Fruit fly (Drosophila melanogaster) whole organism, wandering third instar larva: ENCODE measurements around the gene CG15594.

Experiments used
- Abd-B ChIP-seq: fragments of >200 bp; optimal IDR thresholded peaks from 2 replicates; lab custom pipeline; 2017; ENCODE audit warnings: missing biosample characterization, missing genetic modification characterization
- CG32264 ChIP-seq: fragments of 200-800 bp; sonication (Bioruptor generic); optimal IDR thresholded peaks from 2 replicates; lab custom pipeline; 2016; ENCODE audit warnings: missing biosample characterization, missing genetic modification characterization
- CG9705 ChIP-seq: fragments of 200-800 bp; sonication (Bioruptor generic); optimal IDR thresholded peaks from 2 replicates; lab custom pipeline; 2018; ENCODE audit warnings: missing biosample characterization, mild to moderate bottlenecking, missing genetic modification characterization
- CrebA ChIP-seq: fragments of 200-800 bp; sonication (Bioruptor generic); optimal IDR thresholded peaks from 2 replicates; lab custom pipeline; 2016; ENCODE audit warnings: missing biosample characterization, mild to moderate bottlenecking, missing genetic modification characterization, borderline replicate concordance
- Dfd ChIP-seq: fragments of >200 bp; optimal IDR thresholded peaks from 2 replicates; lab custom pipeline; 2017; ENCODE audit warnings: missing biosample characterization, missing genetic modification characterization
- Dif ChIP-seq: fragments of 200-275, 200-300 bp; sonication (Bioruptor generic); optimal IDR thresholded peaks from 2 replicates; lab custom pipeline; 2018; ENCODE audit warnings: missing biosample characterization, missing genetic modification characterization; ENCODE audit not compliant: partially characterized antibody
- GATAd ChIP-seq: sonication (Bioruptor generic); optimal IDR thresholded peaks from 2 replicates; lab custom pipeline; 2016; ENCODE audit warnings: missing biosample characterization, missing genetic modification characterization
- Hnf4 ChIP-seq: fragments of 200-800 bp; sonication (Bioruptor generic); optimal IDR thresholded peaks from 2 replicates; lab custom pipeline; 2016; ENCODE audit warnings: missing biosample characterization, mild to moderate bottlenecking, missing genetic modification characterization
- Hr78 ChIP-seq: fragments of >200 bp; optimal IDR thresholded peaks from 2 replicates; lab custom pipeline; 2017; ENCODE audit warnings: missing biosample characterization, missing genetic modification characterization
- Hr83 ChIP-seq: fragments of 200-300 bp; sonication (Bioruptor generic); optimal IDR thresholded peaks from 2 replicates; lab custom pipeline; 2016; ENCODE audit warnings: missing biosample characterization, mild to moderate bottlenecking, missing genetic modification characterization, moderate library complexity; ENCODE audit not compliant: poor library complexity, severe bottlenecking
- Jra ChIP-seq: sonication (Bioruptor generic); optimal IDR thresholded peaks from 2 replicates; lab custom pipeline; 2016; ENCODE audit warnings: missing biosample characterization, missing genetic modification characterization
- Mio ChIP-seq: sonication (Bioruptor generic); optimal IDR thresholded peaks from 2 replicates; lab custom pipeline; 2016; ENCODE audit warnings: missing biosample characterization, missing genetic modification characterization
- N ChIP-seq: fragments of >200 bp; optimal IDR thresholded peaks from 2 replicates; lab custom pipeline; 2018; ENCODE audit warnings: missing biosample characterization, missing external identifiers, missing genetic modification characterization
- Rel ChIP-seq, 2 experiments: fragments of 200-800 bp; sonication (Bioruptor generic) in 1 of 2; optimal IDR thresholded peaks; 2 replicates in 1 of 2; 3 replicates in 1 of 2; lab custom pipeline; 2016 to 2019; ENCODE audit warnings: mild to moderate bottlenecking in 2 of 2, missing biosample characterization in 2 of 2, missing genetic modification characterization in 2 of 2, moderate library complexity in 1 of 2
- Sp1 ChIP-seq: fragments of 200-800 bp; sonication (Bioruptor generic); optimal IDR thresholded peaks from 3 replicates; lab custom pipeline; 2019; ENCODE audit warnings: missing biosample characterization, mild to moderate bottlenecking, missing genetic modification characterization, moderate library complexity
- Vsx2 ChIP-seq: fragments of 200-300, 225-300 bp; sonication (Bioruptor generic); optimal IDR thresholded peaks from 2 replicates; lab custom pipeline; 2018; ENCODE audit warnings: missing biosample characterization, missing genetic modification characterization; ENCODE audit not compliant: partially characterized antibody
- br ChIP-seq: fragments of 200-800 bp; sonication (Bioruptor generic); optimal IDR thresholded peaks from 2 replicates; lab custom pipeline; 2016; ENCODE audit warnings: missing biosample characterization, missing genetic modification characterization
- brk ChIP-seq: fragments of 200-800 bp; sonication (Bioruptor generic); optimal IDR thresholded peaks from 2 replicates; lab custom pipeline; 2016; ENCODE audit warnings: missing biosample characterization, mild to moderate bottlenecking, missing genetic modification characterization
- dl ChIP-seq, 2 experiments: fragments of 175-275, 200-275 bp in 1 of 2; fragments of 200-275 bp in 1 of 2; sonication (Bioruptor generic); optimal IDR thresholded peaks; lab custom pipeline; 2018; ENCODE audit warnings: mild to moderate bottlenecking in 2 of 2, missing biosample characterization in 2 of 2, missing genetic modification characterization in 2 of 2, moderate library complexity in 2 of 2; ENCODE audit not compliant: partially characterized antibody in 2 of 2, insufficient read depth in 1 of 2
- dmrt93B ChIP-seq: fragments of 200-800 bp; sonication (Bioruptor generic); optimal IDR thresholded peaks from 2 replicates; lab custom pipeline; 2018; ENCODE audit warnings: missing biosample characterization, mild to moderate bottlenecking, missing genetic modification characterization
- dsf ChIP-seq: sonication (Bioruptor generic); optimal IDR thresholded peaks from 2 replicates; lab custom pipeline; 2016; ENCODE audit warnings: missing biosample characterization, missing genetic modification characterization, borderline replicate concordance
- ey ChIP-seq: fragments of 200-800 bp; sonication (Bioruptor generic); optimal IDR thresholded peaks from 2 replicates; lab custom pipeline; 2016; ENCODE audit warnings: missing biosample characterization, missing genetic modification characterization
- foxo ChIP-seq, 2 experiments: fragments of 200-800 bp; sonication (Bioruptor generic); optimal IDR thresholded peaks; 2 replicates in 1 of 2; 3 replicates in 1 of 2; lab custom pipeline; 2016 to 2017; ENCODE audit warnings: missing biosample characterization in 2 of 2, missing genetic modification characterization in 2 of 2
- fru ChIP-seq: fragments of 200-800 bp; sonication (Bioruptor generic); optimal IDR thresholded peaks from 3 replicates; lab custom pipeline; 2016; ENCODE audit warnings: missing biosample characterization, mild to moderate bottlenecking, missing genetic modification characterization
- h ChIP-seq: fragments of 200-800 bp; sonication (Bioruptor generic); optimal IDR thresholded peaks from 3 replicates; lab custom pipeline; 2016; ENCODE audit warnings: missing biosample characterization, mild to moderate bottlenecking, missing genetic modification characterization
- lola ChIP-seq: fragments of >200 bp; optimal IDR thresholded peaks from 2 replicates; lab custom pipeline; 2017; ENCODE audit warnings: missing biosample characterization, missing genetic modification characterization
- pan ChIP-seq: fragments of >200 bp; optimal IDR thresholded peaks from 2 replicates; lab custom pipeline; 2017
- rgr ChIP-seq: fragments of 200-800 bp; sonication (Bioruptor generic); optimal IDR thresholded peaks from 3 replicates; lab custom pipeline; 2016; ENCODE audit warnings: missing biosample characterization, mild to moderate bottlenecking, missing genetic modification characterization
- sage ChIP-seq: fragments of 200-800 bp; sonication (Bioruptor generic); optimal IDR thresholded peaks from 2 replicates; lab custom pipeline; 2016; ENCODE audit warnings: missing biosample characterization, mild to moderate bottlenecking, missing genetic modification characterization
- tai ChIP-seq: sonication (Bioruptor generic); optimal IDR thresholded peaks from 2 replicates; lab custom pipeline; 2016; ENCODE audit warnings: missing biosample characterization, missing genetic modification characterization
- usp ChIP-seq: fragments of >200 bp; optimal IDR thresholded peaks from 2 replicates; lab custom pipeline; 2017; ENCODE audit warnings: missing biosample characterization, missing genetic modification characterization
- woc ChIP-seq: sonication (Bioruptor generic); optimal IDR thresholded peaks from 2 replicates; lab custom pipeline; 2016; ENCODE audit warnings: missing biosample characterization, mild to moderate bottlenecking, missing genetic modification characterization

Gene CG15594

DNA sequence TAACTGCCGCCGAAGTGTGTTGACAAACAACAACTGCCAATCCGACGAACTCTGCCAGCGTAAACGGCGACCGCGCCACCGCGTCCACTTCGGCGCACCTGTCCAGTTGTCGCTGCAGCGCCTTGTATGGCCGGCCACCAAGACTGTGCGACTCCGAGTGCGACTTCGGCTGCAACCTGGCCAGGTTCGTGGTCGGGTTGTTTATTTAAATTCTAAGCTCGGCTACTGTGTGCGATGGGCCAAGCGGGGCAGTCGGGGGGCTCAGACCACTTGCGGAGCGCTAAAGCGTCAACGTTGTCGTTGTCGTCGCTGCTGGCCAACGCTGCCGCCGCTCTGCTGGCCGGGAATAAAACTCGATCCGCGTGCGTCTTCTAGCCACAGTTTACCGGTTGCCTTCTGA, 27.7 kb upstream of the CG15594 start, which contains the start of gene Osi9:
Gene Osi9 (plus strand): TSS at position 375 of the 400 bp plus-strand sequence.
- no peak for TF ChIP-seq Mio (GFP tag; lab: Kevin White, UChicago)
- no peak for TF ChIP-seq Hr78 (GFP tag; lab: Kevin White, UChicago)
- no peak for TF ChIP-seq tai
- no peak for TF ChIP-seq Jra
- no peak for TF ChIP-seq Dif (GFP tag; lab: Kevin White, UChicago)
- no peak for TF ChIP-seq N (GFP tag; lab: Kevin White, UChicago)
- no peak for TF ChIP-seq Abd-B

- no peak for TF ChIP-seq Mio (GFP tag; lab: Kevin White, UChicago)
- TF ChIP-seq Dif (GFP tag; lab: Kevin White, UChicago) = no peak
- no peak for TF ChIP-seq CG9705 (GFP tag; lab: Kevin White, UChicago)
- TF ChIP-seq dmrt93B = no peak
- no peak for TF ChIP-seq lola (GFP tag; lab: Kevin White, UChicago)
- TF ChIP-seq Sp1 (GFP tag; lab: Kevin White, UChicago) = no peak
- TF ChIP-seq brk (GFP tag; lab: Kevin White, UChicago) = no peak
- no peak for TF ChIP-seq usp (GFP tag; lab: Kevin White, UChicago)
Observed at dm6 chr3R:6263658-6264057, 23.9 kb upstream of the CG15594 start, which contains the start of gene Osi10a. Gene Osi10a (plus strand): TSS chr3R:6263958.

DNA sequence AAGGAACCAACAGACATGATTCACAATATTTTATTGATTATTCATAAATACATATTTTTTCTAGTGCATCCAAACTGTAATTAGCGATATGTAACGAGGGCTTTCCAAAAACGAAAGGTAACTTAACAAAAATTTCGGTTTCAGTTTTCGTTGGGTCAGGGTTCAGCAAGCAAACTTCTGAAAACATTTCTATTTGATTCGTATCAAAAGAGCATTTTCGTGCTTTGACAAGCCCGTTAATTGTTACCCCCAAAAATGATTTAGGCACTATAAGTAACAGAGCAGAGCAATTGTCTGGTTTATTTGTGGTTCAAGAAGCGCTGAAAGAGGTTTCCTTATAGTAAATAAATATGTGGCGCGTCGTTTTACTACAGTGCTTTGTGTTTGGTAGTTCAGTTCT, 21.6 kb upstream of the CG15594 start, which contains the start of gene Osi10b:
Gene Osi10b (plus strand): TSS at position 301 of the 400 bp plus-strand sequence.
- no peak for TF ChIP-seq h (GFP tag; lab: Kevin White, UChicago)
- TF ChIP-seq lola (GFP tag; lab: Kevin White, UChicago) = no peak
- TF ChIP-seq sage (GFP tag; lab: Kevin White, UChicago) = no peak
- no peak for TF ChIP-seq CG9705 (GFP tag; lab: Kevin White, UChicago)
- TF ChIP-seq Rel (GFP tag; optimal IDR thresholded peaks at IDR 0.05; lab: Kevin White, UChicago) = no peak
- TF ChIP-seq Rel (tag; optimal IDR thresholded peaks at IDR 0.05; lab: Kevin White, UChicago) = no peak
- no peak for TF ChIP-seq rgr (GFP tag; lab: Kevin White, UChicago)
- no peak for TF ChIP-seq ey (GFP tag; lab: Kevin White, UChicago)
- TF ChIP-seq woc (GFP tag; lab: Kevin White, UChicago) = no peak
- TF ChIP-seq Hnf4 = no peak
- TF ChIP-seq Hr83 (GFP tag; lab: Kevin White, UChicago) = no peak
- no peak for TF ChIP-seq foxo (GFP tag; optimal IDR thresholded peaks at IDR 0.05; lab: Kevin White, UChicago)
- no peak for TF ChIP-seq pan (lab: Kevin White, UChicago)
- TF ChIP-seq CG32264 (GFP tag; lab: Kevin White, UChicago) = no peak
- TF ChIP-seq Dif (GFP tag; lab: Kevin White, UChicago) = no peak
- no peak for TF ChIP-seq usp (GFP tag; lab: Kevin White, UChicago)
- no peak for TF ChIP-seq Hr78 (GFP tag; lab: Kevin White, UChicago)
- TF ChIP-seq br = no peak
- TF ChIP-seq fru = no peak
- no peak for TF ChIP-seq dmrt93B
- no peak for TF ChIP-seq N (GFP tag; lab: Kevin White, UChicago)

DNA sequence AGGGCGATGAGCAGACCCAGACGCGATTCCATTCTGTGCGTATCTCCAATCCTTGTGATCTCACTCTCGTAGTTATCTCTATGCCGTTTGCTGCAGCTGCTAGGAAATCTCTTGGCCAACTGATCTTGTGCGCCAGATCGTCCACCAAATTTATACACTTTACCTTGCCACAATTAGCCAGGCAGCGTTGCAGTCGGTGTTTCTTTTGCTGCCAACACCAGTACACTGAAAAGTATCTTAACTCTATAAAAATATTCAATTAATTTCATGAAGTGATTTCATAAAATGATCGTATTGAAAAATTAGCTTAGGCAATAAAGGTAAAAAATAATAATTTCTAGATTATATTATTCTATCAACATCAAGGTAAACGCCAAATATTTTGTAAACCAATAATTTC, 18.9 kb upstream of the CG15594 start, which contains the start of gene Osi11:
Gene Osi11 (minus strand): TSS at position 101 of the 400 bp plus-strand sequence.
- TF ChIP-seq dsf (GFP tag; lab: Kevin White, UChicago) (no peak), dl (GFP tag; optimal IDR thresholded peaks at IDR 0.05; lab: Kevin White, UChicago; ENCODE audit: insufficient read depth in 1 of 2, partially characterized antibody in 2 of 2) (no peak), Dfd (GFP tag; lab: Kevin White, UChicago) (no peak), lola (GFP tag; lab: Kevin White, UChicago) (no peak), N (GFP tag; lab: Kevin White, UChicago) (no peak), pan (lab: Kevin White, UChicago) (no peak), CrebA (GFP tag; lab: Kevin White, UChicago) (no peak), sage (GFP tag; lab: Kevin White, UChicago) (no peak), h (GFP tag; lab: Kevin White, UChicago) (no peak), GATAd (GFP tag; lab: Kevin White, UChicago) (no peak), Vsx2 (GFP tag; lab: Kevin White, UChicago) (no peak)
